Worm (Caenorhabditis elegans) whole organism, L4/young adult: ENCODE measurements around the gene nhx-4.

Experiments used
- W03F9.2 ChIP-seq: fragments of 150-350 bp; optimal IDR thresholded peaks from 2 replicates; lab custom pipeline; 2014; ENCODE audit warnings: missing biosample characterization, missing genetic modification characterization
- him-1 ChIP-seq: sonication (generic microtip); optimal IDR thresholded peaks from 2 replicates; lab custom pipeline; 2016; ENCODE audit warnings: missing genotype, missing genetic modification reagents, missing genetic modification characterization, missing compliant biosample characterization

- TF ChIP-seq him-1 (no peak), W03F9.2 (tag; lab: Kevin White, UChicago) (no peak)
These were observed 1.2 kb downstream of the nhx-4 start for ce11 chrX:6915279-6915678.
